Worm (Caenorhabditis elegans): ENCODE measurements around the gene aat-3.
A peak's percentile ranks its signal among the peaks of the same experiment; 100 is the strongest.

The aat-3 gene

DNA sequence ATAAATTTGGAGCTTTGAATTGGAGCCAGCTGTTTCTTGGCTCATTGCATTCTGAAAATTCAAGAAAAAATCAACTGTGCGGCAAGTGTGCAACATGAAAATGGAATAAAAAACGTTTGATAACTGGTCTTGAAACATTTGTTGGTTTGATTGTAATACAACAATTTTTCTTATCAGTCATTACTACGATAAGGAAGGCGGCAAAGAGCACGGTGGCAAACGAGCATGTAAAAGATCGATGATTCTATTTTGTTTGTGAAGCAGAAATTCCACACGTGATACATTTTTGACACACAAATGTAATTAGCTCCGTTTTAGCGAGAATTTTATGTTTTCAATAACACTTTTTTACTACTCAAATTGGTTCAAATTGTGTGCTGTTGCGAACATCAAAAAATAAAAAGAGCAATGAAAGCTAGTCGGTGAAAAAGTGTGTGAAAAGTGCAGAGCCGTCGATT, 28.5 kb downstream of the aat-3 start, which contains the start of gene H01M10.1:
Gene H01M10.1 (minus strand): TSS at position 51 of the 458 bp plus-strand sequence.
- TF ChIP-seq hmg-4 (GFP tag; optimal IDR thresholded peaks at IDR 0.05), result no peak
- no peak for TF ChIP-seq pes-1 (GFP tag; IDR thresholded peaks at IDR 0.05)
- no peak for TF ChIP-seq B0310.2 (tag; optimal IDR thresholded peaks at IDR 0.05)
- no peak for TF ChIP-seq scrt-1 (GFP tag; IDR thresholded peaks at IDR 0.05)
- no peak for TF ChIP-seq tbx-11 (GFP tag; IDR thresholded peaks at IDR 0.05)
- TF ChIP-seq hnd-1 (tag; optimal IDR thresholded peaks at IDR 0.05), result no peak
- no peak for TF ChIP-seq tra-4 (tag; optimal IDR thresholded peaks at IDR 0.05)
- TF ChIP-seq ceh-13 (GFP tag; optimal IDR thresholded peaks at IDR 0.05), result no peak
- TF ChIP-seq tbx-37 (GFP tag; conservative IDR thresholded peaks at IDR 0.05), result no peak
- TF ChIP-seq ceh-36 (tag; optimal IDR thresholded peaks at IDR 0.05), result no peak
- TF ChIP-seq ama-1 (optimal IDR thresholded peaks at IDR 0.05), result no peak
- no peak for TF ChIP-seq ets-7 (tag; optimal IDR thresholded peaks at IDR 0.05)
- no peak for TF ChIP-seq aly-1 (tag; optimal IDR thresholded peaks at IDR 0.05)
- TF ChIP-seq F13C5.2 (tag; optimal IDR thresholded peaks at IDR 0.05), result no peak
- TF ChIP-seq flt-1 (GFP tag; IDR thresholded peaks at IDR 0.05), result no peak
- no peak for TF ChIP-seq hmbx-1 (tag; optimal IDR thresholded peaks at IDR 0.05)
- no peak for TF ChIP-seq sea-1 (GFP tag; conservative IDR thresholded peaks at IDR 0.05)

DNA sequence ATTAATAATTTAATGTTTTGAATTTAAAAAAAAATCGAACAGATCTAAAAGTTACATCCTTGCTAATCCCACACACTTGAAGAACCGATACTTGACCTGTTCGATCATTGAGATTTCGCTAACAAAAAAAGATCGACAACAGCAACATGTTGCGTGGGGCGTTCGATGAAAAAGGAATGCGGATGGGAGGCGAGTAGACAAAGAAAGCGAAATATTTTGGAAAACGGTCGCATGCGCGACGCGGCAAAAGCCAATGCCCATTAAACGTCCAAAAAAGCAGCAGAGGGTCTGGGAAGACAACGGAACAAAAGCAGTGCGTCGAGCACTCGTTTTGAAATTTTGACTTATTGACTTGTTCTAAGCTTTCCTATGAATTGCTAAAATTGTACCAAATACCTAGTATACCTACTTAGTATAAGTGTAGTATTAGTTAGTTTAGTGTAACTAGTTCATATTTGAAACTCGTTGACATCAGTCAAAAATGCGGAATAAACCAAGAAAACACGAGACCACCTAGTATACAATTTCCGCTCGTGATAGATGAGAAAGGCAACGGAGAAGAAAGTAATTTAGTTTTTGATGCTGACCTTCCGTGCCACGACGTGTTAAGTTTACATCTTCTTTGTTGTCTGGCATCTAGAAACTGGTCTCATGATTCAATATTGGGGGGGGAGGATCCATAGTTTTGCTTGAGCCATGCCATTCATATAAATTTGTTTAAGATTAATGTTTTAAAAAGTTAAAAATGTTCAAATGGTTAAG, 29.9 kb downstream of the aat-3 start:
- TF ChIP-seq ceh-36 (tag; optimal IDR thresholded peaks at IDR 0.05), result no peak
- TF ChIP-seq F13C5.2 (tag; optimal IDR thresholded peaks at IDR 0.05), result no peak
- no peak for TF ChIP-seq hmg-4 (GFP tag; optimal IDR thresholded peaks at IDR 0.05)
- TF ChIP-seq ets-7 (tag; optimal IDR thresholded peaks at IDR 0.05), result no peak
- TF ChIP-seq pes-1 (GFP tag; IDR thresholded peaks at IDR 0.05), result no peak

DNA sequence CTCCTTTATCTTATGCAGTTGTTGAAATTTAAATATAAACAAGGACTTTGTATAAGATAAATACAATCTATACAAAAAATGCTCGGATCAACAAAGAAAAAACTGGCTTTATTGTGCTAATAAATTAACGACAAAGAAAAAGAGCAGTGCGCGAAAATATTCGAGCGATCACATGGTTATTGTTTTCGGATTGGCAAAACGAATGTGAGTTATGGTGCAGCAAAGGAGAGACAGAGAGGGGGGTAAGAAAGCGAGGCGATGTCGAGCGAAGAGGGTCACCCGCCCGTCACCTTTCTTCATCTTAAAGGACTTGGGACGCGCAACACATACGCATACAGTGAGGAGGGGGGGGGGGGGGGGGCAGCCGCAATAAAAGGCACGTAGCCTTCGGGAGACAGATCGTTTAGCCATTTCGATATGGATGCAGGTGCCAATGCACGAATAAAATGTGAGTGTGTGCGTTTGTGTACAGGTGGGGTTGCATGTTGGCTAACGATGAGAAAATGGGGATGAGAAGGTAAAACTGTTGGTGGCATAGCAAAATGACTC, 31.1 kb downstream of the aat-3 start:
- TF ChIP-seq aly-1 (tag; optimal IDR thresholded peaks at IDR 0.05), result no peak
- 0 out of 2 replicates have a peak, but pooled peaks have one; percentile 31 for TF ChIP-seq sea-1 (GFP tag; conservative IDR thresholded peaks at IDR 0.05)
- peak; percentile 87 for TF ChIP-seq hmg-4 (GFP tag; optimal IDR thresholded peaks at IDR 0.05)

DNA sequence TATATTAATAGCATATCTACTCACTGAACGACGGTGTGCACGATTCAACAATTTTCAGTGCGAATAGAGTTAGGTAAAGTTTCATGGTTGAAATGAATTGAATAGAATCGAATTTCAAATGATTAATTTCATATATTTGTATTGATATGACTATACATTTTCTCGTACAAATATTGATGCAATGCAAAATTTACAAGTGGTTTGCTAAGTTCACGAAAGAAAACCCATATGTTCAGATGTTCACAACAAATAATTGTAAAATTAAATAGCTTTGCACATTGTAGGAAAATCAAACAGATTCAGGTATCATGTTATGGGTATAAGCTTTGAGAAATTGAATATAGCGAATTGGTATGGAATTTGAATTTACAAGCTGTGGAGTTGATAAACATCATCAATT, 33.6 kb downstream of the aat-3 start, which contains the start of gene H01M10.2:
Gene H01M10.2 (minus strand): TSS at position 101 of the 400 bp plus-strand sequence.
- no peak for TF ChIP-seq sea-1 (GFP tag; conservative IDR thresholded peaks at IDR 0.05)

- TF ChIP-seq ceh-36 (tag; optimal IDR thresholded peaks at IDR 0.05) (no peak), hmg-4 (GFP tag; optimal IDR thresholded peaks at IDR 0.05) (no peak), ets-7 (tag; optimal IDR thresholded peaks at IDR 0.05) (no peak), tra-4 (tag; optimal IDR thresholded peaks at IDR 0.05) (no peak), aly-1 (tag; optimal IDR thresholded peaks at IDR 0.05) (no peak), sea-1 (GFP tag; conservative IDR thresholded peaks at IDR 0.05) (no peak)
Measured at ce11 chrX:2588012-2588411, 36.0 kb downstream of the aat-3 start.

DNA sequence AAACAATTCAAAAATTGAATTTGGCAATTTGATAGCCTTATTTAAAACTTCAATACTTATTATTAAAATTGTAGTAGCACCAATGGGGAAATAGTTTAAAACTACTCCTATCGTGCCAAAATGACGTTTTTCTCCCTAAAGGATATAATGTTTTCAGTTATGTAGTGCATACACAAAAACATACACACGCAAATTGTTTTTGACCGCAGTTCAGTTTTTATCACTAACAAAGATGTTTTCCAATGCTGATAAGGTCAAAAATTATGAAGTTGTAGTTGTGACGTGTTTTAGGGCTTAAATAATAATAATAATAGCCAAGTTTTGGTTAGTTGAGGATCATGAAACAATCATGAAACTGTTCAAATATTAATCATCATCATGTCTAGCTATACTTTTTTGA, 38.0 kb downstream of the aat-3 start:
- TF ChIP-seq hmg-4 (GFP tag; optimal IDR thresholded peaks at IDR 0.05) (no peak), aly-1 (tag; optimal IDR thresholded peaks at IDR 0.05) (no peak), tbx-11 (GFP tag; IDR thresholded peaks at IDR 0.05) (no peak), pes-1 (GFP tag; IDR thresholded peaks at IDR 0.05) (no peak), tra-4 (tag; optimal IDR thresholded peaks at IDR 0.05) (no peak), ets-7 (tag; optimal IDR thresholded peaks at IDR 0.05) (no peak), sea-1 (GFP tag; conservative IDR thresholded peaks at IDR 0.05) (no peak), scrt-1 (GFP tag; IDR thresholded peaks at IDR 0.05) (no peak), hmbx-1 (tag; optimal IDR thresholded peaks at IDR 0.05) (no peak), flt-1 (GFP tag; IDR thresholded peaks at IDR 0.05) (no peak)

DNA sequence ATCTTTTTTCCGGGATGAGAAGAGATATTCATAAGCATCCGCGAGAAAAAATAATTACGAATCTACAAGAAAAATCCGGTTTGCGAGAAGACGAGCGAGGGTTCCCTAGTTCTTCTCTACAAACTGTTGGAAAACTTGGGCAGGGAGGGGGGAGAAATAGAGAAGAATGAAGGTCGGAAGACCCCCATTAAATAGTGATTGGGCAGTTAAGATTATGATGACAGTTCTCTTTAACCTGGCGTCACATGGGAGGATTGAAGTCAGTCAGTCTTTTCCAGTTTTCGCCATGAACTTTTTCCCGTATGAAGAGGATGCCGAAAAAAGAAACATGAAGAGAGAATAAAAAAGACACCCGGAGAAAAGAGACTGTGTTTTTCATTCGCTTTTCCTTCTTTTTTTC, 38.7 kb downstream of the aat-3 start:
- TF ChIP-seq ceh-13 (GFP tag; optimal IDR thresholded peaks at IDR 0.05), result no peak
- no peak for TF ChIP-seq aly-1 (tag; optimal IDR thresholded peaks at IDR 0.05)
- no peak for TF ChIP-seq ama-1 (optimal IDR thresholded peaks at IDR 0.05)
- no peak for TF ChIP-seq ceh-36 (tag; optimal IDR thresholded peaks at IDR 0.05)
- no peak for TF ChIP-seq tbx-37 (GFP tag; conservative IDR thresholded peaks at IDR 0.05)
- no peak for TF ChIP-seq scrt-1 (GFP tag; IDR thresholded peaks at IDR 0.05)
- TF ChIP-seq sea-1 (GFP tag; conservative IDR thresholded peaks at IDR 0.05), result no peak
- no peak for TF ChIP-seq tra-4 (tag; optimal IDR thresholded peaks at IDR 0.05)
- no peak for TF ChIP-seq tbx-11 (GFP tag; IDR thresholded peaks at IDR 0.05)
- TF ChIP-seq ets-7 (tag; optimal IDR thresholded peaks at IDR 0.05), result no peak
- TF ChIP-seq hnd-1 (tag; optimal IDR thresholded peaks at IDR 0.05), result no peak
- no peak for TF ChIP-seq F13C5.2 (tag; optimal IDR thresholded peaks at IDR 0.05)

DNA sequence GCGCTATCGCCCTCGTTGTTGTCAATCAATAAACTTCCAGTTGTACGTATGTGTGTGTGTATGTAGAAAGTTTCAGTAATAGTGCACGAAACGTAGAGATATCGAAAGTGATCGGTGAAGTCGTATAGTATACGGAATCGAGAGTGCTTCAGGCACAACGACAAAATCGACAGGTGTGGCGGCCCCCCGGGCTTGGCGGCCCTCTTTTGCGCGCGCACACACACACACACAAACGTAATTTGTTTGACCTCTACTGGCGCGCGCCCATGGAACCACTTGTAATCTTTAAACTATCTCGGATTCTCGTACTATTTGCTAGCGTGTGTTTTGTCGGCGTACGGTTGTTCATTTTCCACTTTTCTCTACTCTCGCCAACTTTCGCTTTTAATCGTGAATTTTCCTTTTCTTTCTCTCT, 39.5 kb downstream of the aat-3 start:
- no peak for TF ChIP-seq sea-1 (GFP tag; conservative IDR thresholded peaks at IDR 0.05)
- TF ChIP-seq tra-4 (tag; optimal IDR thresholded peaks at IDR 0.05), result no peak
- no peak for TF ChIP-seq tbx-37 (GFP tag; conservative IDR thresholded peaks at IDR 0.05)
- no peak for TF ChIP-seq B0310.2 (tag; optimal IDR thresholded peaks at IDR 0.05)
- TF ChIP-seq flt-1 (GFP tag; IDR thresholded peaks at IDR 0.05), result no peak
- no peak for TF ChIP-seq aly-1 (tag; optimal IDR thresholded peaks at IDR 0.05)
- no peak for TF ChIP-seq ets-7 (tag; optimal IDR thresholded peaks at IDR 0.05)
- no peak for TF ChIP-seq tbx-11 (GFP tag; IDR thresholded peaks at IDR 0.05)
- no peak for TF ChIP-seq ceh-36 (tag; optimal IDR thresholded peaks at IDR 0.05)
- no peak for TF ChIP-seq scrt-1 (GFP tag; IDR thresholded peaks at IDR 0.05)
- no peak for TF ChIP-seq F13C5.2 (tag; optimal IDR thresholded peaks at IDR 0.05)
- no peak for TF ChIP-seq ama-1 (optimal IDR thresholded peaks at IDR 0.05)
- no peak for TF ChIP-seq hnd-1 (tag; optimal IDR thresholded peaks at IDR 0.05)
- no peak for TF ChIP-seq pes-1 (GFP tag; IDR thresholded peaks at IDR 0.05)
- TF ChIP-seq hmg-4 (GFP tag; optimal IDR thresholded peaks at IDR 0.05), result no peak
- TF ChIP-seq hmbx-1 (tag; optimal IDR thresholded peaks at IDR 0.05), result no peak
- no peak for TF ChIP-seq ceh-13 (GFP tag; optimal IDR thresholded peaks at IDR 0.05)
